Worm (Caenorhabditis elegans) whole organism, late embryonic: ENCODE measurements around the gene ZC404.16.

Source experiments
- ama-1 ChIP-seq: fragments of 150-350 bp; optimal IDR thresholded peaks from 2 replicates; lab custom pipeline; 2014
- ceh-19 ChIP-seq: fragments of 200-800 bp; sonication (Bioruptor generic); optimal IDR thresholded peaks from 2 replicates; lab custom pipeline; 2018; ENCODE audit warnings: mild to moderate bottlenecking, missing genetic modification characterization, missing compliant biosample characterization
- pha-4 ChIP-seq: fragments of 150-350 bp; optimal IDR thresholded peaks from 2 replicates; lab custom pipeline; 2018; ENCODE audit warnings: missing biosample characterization, missing genetic modification reagents, missing genetic modification characterization
- pqm-1 ChIP-seq: sonication (generic microtip); optimal IDR thresholded peaks from 2 replicates; lab custom pipeline; 2016; ENCODE audit warnings: missing genetic modification characterization, missing compliant biosample characterization
- ttx-3 ChIP-seq: sonication (generic microtip); optimal IDR thresholded peaks from 2 replicates; lab custom pipeline; 2016; ENCODE audit warnings: missing genetic modification reagents, missing genetic modification characterization, missing compliant biosample characterization

DNA sequence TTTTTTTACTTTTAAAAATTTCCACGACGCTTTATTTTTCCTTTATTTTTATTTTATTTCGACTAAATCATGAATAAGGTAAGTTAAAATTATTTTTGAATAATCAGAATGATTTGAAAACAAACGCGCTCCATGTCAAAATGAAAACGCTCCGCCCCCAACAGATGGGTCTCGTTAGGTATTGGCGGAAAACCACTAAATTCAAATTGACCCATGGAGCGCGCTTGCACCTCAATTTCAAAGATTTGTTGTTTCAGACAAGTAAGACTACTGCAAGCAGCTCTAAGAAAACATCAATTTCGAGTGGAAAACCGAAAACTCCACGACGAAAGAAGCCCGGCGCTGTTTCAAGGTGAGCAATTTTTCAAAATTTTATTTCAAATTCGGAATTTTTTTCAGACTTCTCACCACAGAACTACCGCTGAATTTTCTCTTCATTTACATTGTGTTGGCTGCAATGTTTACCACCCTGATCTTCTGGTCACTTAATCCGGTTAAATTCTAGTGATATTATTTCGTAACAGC, 14.3 kb upstream of the ZC404.16 start, which contains the start of gene ZC404.2:
- TF ChIP-seq ama-1 (peak; percentile 46), pha-4 (tag; lab: Kevin White, UChicago) (no peak), ttx-3 (tag; lab: Kevin White, UChicago) (no peak), pqm-1 (no peak), ceh-19 (no peak)
